Fruit fly (Drosophila melanogaster) whole organism, embryonic: ENCODE measurements around the gene CG11905.

Experiments used
- Aef1 ChIP-seq: fragments of 200-800 bp; sonication (Bioruptor generic); IDR thresholded peaks from 3 replicates; pipeline ENCODE4 v1.3.6; 2022; ENCODE audit warnings: missing biosample characterization, missing genetic modification characterization
- CG10147 ChIP-seq: fragments of 200-800 bp; sonication (Bioruptor generic); optimal IDR thresholded peaks from 2 replicates; lab custom pipeline; 2019; ENCODE audit warnings: missing biosample characterization, mild to moderate bottlenecking, missing genetic modification characterization, moderate library complexity
- CG10209 ChIP-seq: fragments of 200-800 bp; sonication (Bioruptor generic); optimal IDR thresholded peaks from 3 replicates; lab custom pipeline; 2017; ENCODE audit warnings: missing biosample characterization, mild to moderate bottlenecking, missing genetic modification characterization, missing genetic modification reagents
- CG10654 ChIP-seq: fragments of 200-800 bp; sonication (Bioruptor generic); optimal IDR thresholded peaks from 2 replicates; lab custom pipeline; 2016; ENCODE audit warnings: missing biosample characterization, missing genetic modification characterization
- CG12391 ChIP-seq: fragments of 200-800 bp; sonication (Bioruptor generic); optimal IDR thresholded peaks from 3 replicates; lab custom pipeline; 2018; ENCODE audit warnings: missing biosample characterization, mild to moderate bottlenecking, missing genetic modification characterization, moderate library complexity
- CG13296 ChIP-seq: fragments of 200-800 bp; sonication (Bioruptor generic); optimal IDR thresholded peaks from 3 replicates; lab custom pipeline; 2018; ENCODE audit warnings: missing biosample characterization, mild to moderate bottlenecking, missing genetic modification characterization
- CG13424 ChIP-seq: fragments of 200-800 bp; sonication (Bioruptor generic); optimal IDR thresholded peaks from 2 replicates; lab custom pipeline; 2019; ENCODE audit warnings: missing biosample characterization, mild to moderate bottlenecking, missing genetic modification characterization, moderate library complexity
- CG13624 ChIP-seq: fragments of 200-800 bp; sonication (Bioruptor generic); optimal IDR thresholded peaks from 2 replicates; lab custom pipeline; 2016; ENCODE audit warnings: missing biosample characterization, missing genetic modification characterization
- CG13894 ChIP-seq: fragments of 200-800 bp; sonication (Bioruptor generic); optimal IDR thresholded peaks from 3 replicates; lab custom pipeline; 2018; ENCODE audit warnings: missing biosample characterization, mild to moderate bottlenecking, missing genetic modification characterization, moderate library complexity
- CG14014 ChIP-seq: fragments of 200-800 bp; sonication (Bioruptor generic); IDR thresholded peaks from 2 replicates; pipeline ENCODE4 v1.3.6; 2022; ENCODE audit warnings: missing biosample characterization, missing genetic modification characterization
- CG15269 ChIP-seq: fragments of 200-800 bp; sonication (Bioruptor generic); optimal IDR thresholded peaks from 2 replicates; lab custom pipeline; 2018; ENCODE audit warnings: missing biosample characterization, mild to moderate bottlenecking, missing genetic modification characterization, moderate library complexity
- CG17912 ChIP-seq: fragments of 200-800 bp; sonication (Bioruptor generic); optimal IDR thresholded peaks from 2 replicates; lab custom pipeline; 2018; ENCODE audit warnings: missing biosample characterization, mild to moderate bottlenecking, missing genetic modification characterization
- CG2116 ChIP-seq: fragments of 200-800 bp; sonication (Bioruptor generic); optimal IDR thresholded peaks from 3 replicates; lab custom pipeline; 2018; ENCODE audit warnings: missing biosample characterization, mild to moderate bottlenecking, missing genetic modification characterization
- CG32532 ChIP-seq: fragments of 200-800 bp; sonication (Bioruptor generic); IDR thresholded peaks from 2 replicates; pipeline ENCODE4 v1.3.6; 2022; ENCODE audit warnings: missing biosample characterization, missing genetic modification characterization
- CG32767 ChIP-seq: fragments of 200-800 bp; sonication (Bioruptor generic); IDR thresholded peaks from 2 replicates; pipeline ENCODE4 v1.3.6; 2022; ENCODE audit warnings: missing biosample characterization, missing genetic modification characterization
- CG3847 ChIP-seq: fragments of 200-800 bp; sonication (Bioruptor generic); IDR thresholded peaks from 2 replicates; pipeline ENCODE4 v1.3.6; 2022; ENCODE audit warnings: missing biosample characterization, missing genetic modification characterization
- CG6254 ChIP-seq: fragments of 200-800 bp; sonication (Bioruptor generic); optimal IDR thresholded peaks from 3 replicates; lab custom pipeline; 2017; ENCODE audit warnings: mild to moderate bottlenecking, missing biosample characterization, missing genetic modification reagents, missing genetic modification characterization
- CG6689 ChIP-seq: fragments of 200-800 bp; sonication (Bioruptor generic); IDR thresholded peaks from 2 replicates; pipeline ENCODE4 v1.3.6; 2022; ENCODE audit warnings: missing biosample characterization, missing genetic modification characterization
- CG7556 ChIP-seq: fragments of 200-800 bp; sonication (Bioruptor generic); optimal IDR thresholded peaks from 2 replicates; lab custom pipeline; 2017; ENCODE audit warnings: missing biosample characterization, mild to moderate bottlenecking, missing genetic modification characterization
- CG9727 ChIP-seq: fragments of 200-800 bp; sonication (Bioruptor generic); optimal IDR thresholded peaks from 3 replicates; lab custom pipeline; 2017; ENCODE audit warnings: missing biosample characterization, mild to moderate bottlenecking, missing genetic modification characterization
- CG9817 ChIP-seq: fragments of 200-800 bp; sonication (Bioruptor generic); optimal IDR thresholded peaks from 2 replicates; lab custom pipeline; 2018; ENCODE audit warnings: missing biosample characterization, mild to moderate bottlenecking, missing genetic modification characterization, moderate library complexity
- D19B ChIP-seq: fragments of 200-800 bp; sonication (Bioruptor generic); optimal IDR thresholded peaks from 2 replicates; lab custom pipeline; 2017; ENCODE audit warnings: missing biosample characterization, mild to moderate bottlenecking, missing genetic modification characterization
- Drgx ChIP-seq: fragments of 200-800 bp; sonication (Bioruptor generic); IDR thresholded peaks from 2 replicates; pipeline ENCODE4 v1.3.6; 2022; ENCODE audit warnings: missing biosample characterization, missing genetic modification characterization
- Fer3 ChIP-seq: fragments of 200-800 bp; sonication (Bioruptor generic); optimal IDR thresholded peaks from 2 replicates; lab custom pipeline; 2018; ENCODE audit warnings: missing biosample characterization, mild to moderate bottlenecking, missing genetic modification characterization, moderate library complexity
- H2.0 ChIP-seq: fragments of 200-800 bp; sonication (Bioruptor generic); IDR thresholded peaks from 2 replicates; pipeline ENCODE4 v1.3.6; 2022; ENCODE audit warnings: missing biosample characterization, missing genetic modification characterization
- Kr ChIP-seq: fragments of 200-800 bp; sonication (Bioruptor generic); optimal IDR thresholded peaks from 2 replicates; lab custom pipeline; 2017; ENCODE audit warnings: missing biosample characterization, mild to moderate bottlenecking, missing genetic modification characterization
- Lpt ChIP-seq: fragments of >200 bp; optimal IDR thresholded peaks from 2 replicates; lab custom pipeline; 2018; ENCODE audit warnings: missing biosample characterization, missing genetic modification characterization
- Med ChIP-seq: fragments of 200-800 bp; sonication (Bioruptor generic); peaks from one replicate; lab custom pipeline; 2016; ENCODE audit warnings: missing biosample characterization, missing genetic modification characterization, mild to moderate bottlenecking, inconsistent platforms, moderate library complexity
- Sry-δ ChIP-seq: fragments of 200-800 bp; sonication (Bioruptor generic); optimal IDR thresholded peaks from 2 replicates; lab custom pipeline; 2016; ENCODE audit warnings: missing biosample characterization, missing genetic modification characterization
- al ChIP-seq: fragments of 200-800 bp; sonication (Bioruptor generic); IDR thresholded peaks from 2 replicates; pipeline ENCODE4 v1.3.6; 2022; ENCODE audit warnings: missing biosample characterization, missing genetic modification characterization
- cad ChIP-seq: fragments of >200 bp; optimal IDR thresholded peaks from 2 replicates; lab custom pipeline; 2017; ENCODE audit warnings: missing biosample characterization, missing genetic modification characterization
- cas ChIP-seq: fragments of 200-800 bp; sonication (Bioruptor generic); IDR thresholded peaks from 2 replicates; pipeline ENCODE4 v1.3.6; 2022; ENCODE audit warnings: missing biosample characterization, missing genetic modification characterization
- crc ChIP-seq: fragments of 200-800 bp; sonication (Bioruptor generic); optimal IDR thresholded peaks from 2 replicates; lab custom pipeline; 2016; ENCODE audit warnings: missing biosample characterization, missing genetic modification characterization
- cwo ChIP-seq: fragments of 200-800 bp; sonication (Bioruptor generic); optimal IDR thresholded peaks from 3 replicates; lab custom pipeline; 2017; ENCODE audit warnings: missing biosample characterization, missing genetic modification characterization, mild to moderate bottlenecking, moderate library complexity, missing genetic modification reagents
- dysf ChIP-seq: fragments of 200-800 bp; sonication (Bioruptor generic); IDR thresholded peaks from 3 replicates; pipeline ENCODE4 v1.3.6; 2022; ENCODE audit warnings: missing biosample characterization, missing genetic modification characterization
- emc ChIP-seq: fragments of 200-800 bp; sonication (Bioruptor generic); optimal IDR thresholded peaks from 2 replicates; lab custom pipeline; 2016; ENCODE audit warnings: missing biosample characterization, missing genetic modification characterization
- en ChIP-seq: fragments of 200-800 bp; sonication (Bioruptor generic); optimal IDR thresholded peaks from 2 replicates; lab custom pipeline; 2016; ENCODE audit warnings: missing biosample characterization, missing genetic modification characterization
- grau ChIP-seq: fragments of 200-800 bp; optimal IDR thresholded peaks from 3 replicates; lab custom pipeline; 2019; ENCODE audit warnings: missing biosample characterization, mild to moderate bottlenecking, missing genetic modification characterization, moderate library complexity
- hkb ChIP-seq, 2 experiments: fragments of 200-800 bp in 1 of 2; fragments of >200 bp in 1 of 2; sonication (Bioruptor generic) in 1 of 2; IDR thresholded peaks in 1 of 2; optimal IDR thresholded peaks in 1 of 2; 2 replicates each; pipeline versions ENCODE4 v1.3.6 to Lab custom; 2017 to 2022; ENCODE audit warnings: missing biosample characterization in 1 of 2, missing genetic modification characterization in 1 of 2
- lilli ChIP-seq: fragments of 200-800 bp; sonication (Bioruptor generic); optimal IDR thresholded peaks from 3 replicates; lab custom pipeline; 2016; ENCODE audit warnings: missing biosample characterization, missing genetic modification characterization
- lmd ChIP-seq: fragments of 200-800 bp; sonication (Bioruptor generic); IDR thresholded peaks from 2 replicates; pipeline ENCODE4 v1.3.6; 2022; ENCODE audit warnings: missing biosample characterization, missing genetic modification characterization
- pho ChIP-seq: fragments of 200-800 bp; sonication (Bioruptor generic); optimal IDR thresholded peaks from 2 replicates; lab custom pipeline; 2016; ENCODE audit warnings: missing biosample characterization, missing genetic modification characterization
- rib ChIP-seq: fragments of 200-800 bp; sonication (Bioruptor generic); IDR thresholded peaks from 2 replicates; pipeline ENCODE4 v1.3.6; 2022; ENCODE audit warnings: missing biosample characterization, missing genetic modification characterization
- salm ChIP-seq: fragments of 200-800 bp; sonication (Bioruptor generic); optimal IDR thresholded peaks from 2 replicates; lab custom pipeline; 2018; ENCODE audit warnings: missing biosample characterization, mild to moderate bottlenecking, missing genetic modification characterization
- sc ChIP-seq, 3 experiments: fragments of >200 bp in 2 of 3; fragments of 200-800 bp in 1 of 3; sonication (Bioruptor generic) in 1 of 3; optimal IDR thresholded peaks; 2 replicates in 2 of 3; 3 replicates in 1 of 3; lab custom pipeline; 2017; ENCODE audit warnings: mild to moderate bottlenecking in 1 of 3, missing biosample characterization in 1 of 3, missing genetic modification characterization in 1 of 3, missing genetic modification reagents in 1 of 3
- scrt ChIP-seq: fragments of 200-800 bp; sonication (Bioruptor generic); optimal IDR thresholded peaks from 2 replicates; lab custom pipeline; 2018; ENCODE audit warnings: missing biosample characterization, mild to moderate bottlenecking, missing genetic modification characterization, moderate library complexity
- slbo ChIP-seq: fragments of 200-800 bp; sonication (Bioruptor generic); IDR thresholded peaks from 2 replicates; pipeline ENCODE4 v1.3.6; 2022; ENCODE audit warnings: missing biosample characterization, missing genetic modification characterization
- tap ChIP-seq: fragments of 200-800 bp; optimal IDR thresholded peaks from 3 replicates; lab custom pipeline; 2019; ENCODE audit warnings: missing biosample characterization, mild to moderate bottlenecking, missing genetic modification characterization, moderate library complexity
- tgo ChIP-seq: fragments of 200-800 bp; sonication (Bioruptor generic); IDR thresholded peaks from 3 replicates; pipeline ENCODE4 v1.3.6; 2022; ENCODE audit warnings: missing biosample characterization, missing genetic modification characterization
- yki ChIP-seq: fragments of >200 bp; optimal IDR thresholded peaks from 3 replicates; lab custom pipeline; 2018
- zfh1 ChIP-seq: fragments of 200-800 bp; sonication (Bioruptor generic); IDR thresholded peaks from 3 replicates; pipeline ENCODE4 v1.3.6; 2022; ENCODE audit warnings: missing biosample characterization, missing genetic modification characterization

The CG11905 gene

dm6 chr3L:16885042-16885441, 50.3 kb downstream of the CG11905 start (continued):
- TF ChIP-seq CG13424 (peak; percentile 26), hkb (optimal IDR thresholded peaks at IDR 0.05; lab: Kevin White, UChicago) (no peak), hkb (GFP tag; IDR thresholded peaks at IDR 0.05; lab: Robert Waterston, UW) (peak; percentile 59; the same call in 1 of the 2 replicates), CG3847 (GFP tag; lab: Robert Waterston, UW) (peak; percentile 37; the same call in 1 of the 2 replicates), al (GFP tag; lab: Robert Waterston, UW) (peak; percentile 65; the same call in 1 of the 2 replicates), Drgx (peak; percentile 28; the same call in 1 of the 2 replicates), cad (GFP tag; lab: Kevin White, UChicago) (no peak), CG2116 (GFP tag; lab: Kevin White, UChicago) (no peak), CG32767 (GFP tag; lab: Robert Waterston, UW) (no peak), Aef1 (peak; percentile 52; the same call in 2 of the 3 replicates), CG13624 (peak; percentile 43), CG32532 (GFP tag; lab: Robert Waterston, UW) (peak; percentile 83), lmd (GFP tag; lab: Robert Waterston, UW) (peak; percentile 59; the same call in 1 of the 2 replicates), salm (tag; lab: Kevin White, UChicago) (no peak), tap (tag; lab: Kevin White, UChicago) (peak; percentile 22), CG6254 (GFP tag; lab: Kevin White, UChicago) (no peak), Fer3 (peak; percentile 59), CG9817 (tag; lab: Kevin White, UChicago) (peak; percentile 20), H2.0 (GFP tag; lab: Robert Waterston, UW) (peak; percentile 17; the same call in 1 of the 2 replicates), zfh1 (GFP tag; lab: Robert Waterston, UW) (no peak), dysf (GFP tag; lab: Robert Waterston, UW) (peak; percentile 52; the same call in 2 of the 3 replicates), CG10654 (GFP tag; lab: Kevin White, UChicago) (no peak), en (GFP tag; lab: Kevin White, UChicago) (no peak), CG14014 (GFP tag; lab: Robert Waterston, UW) (peak; percentile 48; the same call in 1 of the 2 replicates), CG13894 (tag; lab: Kevin White, UChicago) (no peak), emc (GFP tag; lab: Kevin White, UChicago) (no peak), grau (tag; lab: Kevin White, UChicago) (peak; percentile 46), Sry-δ (GFP tag; lab: Kevin White, UChicago) (no peak), D19B (GFP tag; lab: Kevin White, UChicago) (peak; percentile 20), Lpt (GFP tag; lab: Kevin White, UChicago) (no peak), CG17912 (GFP tag; lab: Kevin White, UChicago) (no peak), CG9727 (GFP tag; lab: Kevin White, UChicago) (no peak), crc (no peak), rib (GFP tag; lab: Robert Waterston, UW) (peak; percentile 63), cwo (GFP tag; lab: Kevin White, UChicago) (peak; percentile 21), CG7556 (GFP tag; lab: Kevin White, UChicago) (peak; percentile 11), CG12391 (tag; lab: Kevin White, UChicago) (peak; percentile 16), CG13296 (GFP tag; lab: Kevin White, UChicago) (peak; percentile 61), CG10209 (GFP tag; lab: Kevin White, UChicago) (peak; percentile 10), sc (optimal IDR thresholded peaks at IDR 0.05; lab: Kevin White, UChicago) (no peak), sc (GFP tag; optimal IDR thresholded peaks at IDR 0.05; lab: Kevin White, UChicago) (no peak), lilli (GFP tag; lab: Kevin White, UChicago) (peak; percentile 28), Kr (GFP tag; lab: Kevin White, UChicago) (no peak), cas (GFP tag; lab: Robert Waterston, UW) (peak; percentile 51; the same call in 1 of the 2 replicates), CG6689 (GFP tag; lab: Robert Waterston, UW) (no peak), slbo (GFP tag; lab: Robert Waterston, UW) (peak; percentile 73), CG15269 (tag; lab: Kevin White, UChicago) (peak; percentile 49), tgo (peak; percentile 32; the same call in 1 of the 3 replicates), pho (GFP tag; lab: Kevin White, UChicago) (peak; percentile 6), CG10147 (peak; percentile 22), Med (peak; percentile 63), yki (lab: Kevin White, UChicago) (no peak), scrt (GFP tag; lab: Kevin White, UChicago) (peak; percentile 13)
